Worm (Caenorhabditis elegans): ENCODE results near the gene mma-1.

- TF ChIP-seq klf-2 (GFP tag; conservative IDR thresholded peaks at IDR 0.05): no peak
- TF ChIP-seq flt-1 (GFP tag; IDR thresholded peaks at IDR 0.05): no peak
- TF ChIP-seq T22C8.4 (GFP tag; IDR thresholded peaks at IDR 0.05): no peak
- no peak for TF ChIP-seq ztf-29 (GFP tag; IDR thresholded peaks at IDR 0.05)
- no peak for TF ChIP-seq ztf-23 (GFP tag; IDR thresholded peaks at IDR 0.05)
- TF ChIP-seq tab-1 (GFP tag; IDR thresholded peaks at IDR 0.05): no peak
- TF ChIP-seq ref-1 (GFP tag; conservative IDR thresholded peaks at IDR 0.05): no peak
- no peak for TF ChIP-seq med-1 (GFP tag; optimal IDR thresholded peaks at IDR 0.05; ENCODE audit: insufficient read depth)
- TF ChIP-seq cog-1 (tag; optimal IDR thresholded peaks at IDR 0.05): no peak
These were observed 5.7 kb upstream of the mma-1 start for ce11 chrV:12601835-12602234.
